Fruit fly (Drosophila melanogaster) S2 (cell line): Measurements from ENCODE around the gene mtSSB.

Source experiments
- CG8478 ChIP-seq: fragments of >200 bp; optimal IDR thresholded peaks from 2 replicates; lab custom pipeline; 2018
- CTCF ChIP-seq, 2 experiments: fragments of >200 bp; optimal IDR thresholded peaks; 2 replicates each; lab custom pipeline; 2018

DNA sequence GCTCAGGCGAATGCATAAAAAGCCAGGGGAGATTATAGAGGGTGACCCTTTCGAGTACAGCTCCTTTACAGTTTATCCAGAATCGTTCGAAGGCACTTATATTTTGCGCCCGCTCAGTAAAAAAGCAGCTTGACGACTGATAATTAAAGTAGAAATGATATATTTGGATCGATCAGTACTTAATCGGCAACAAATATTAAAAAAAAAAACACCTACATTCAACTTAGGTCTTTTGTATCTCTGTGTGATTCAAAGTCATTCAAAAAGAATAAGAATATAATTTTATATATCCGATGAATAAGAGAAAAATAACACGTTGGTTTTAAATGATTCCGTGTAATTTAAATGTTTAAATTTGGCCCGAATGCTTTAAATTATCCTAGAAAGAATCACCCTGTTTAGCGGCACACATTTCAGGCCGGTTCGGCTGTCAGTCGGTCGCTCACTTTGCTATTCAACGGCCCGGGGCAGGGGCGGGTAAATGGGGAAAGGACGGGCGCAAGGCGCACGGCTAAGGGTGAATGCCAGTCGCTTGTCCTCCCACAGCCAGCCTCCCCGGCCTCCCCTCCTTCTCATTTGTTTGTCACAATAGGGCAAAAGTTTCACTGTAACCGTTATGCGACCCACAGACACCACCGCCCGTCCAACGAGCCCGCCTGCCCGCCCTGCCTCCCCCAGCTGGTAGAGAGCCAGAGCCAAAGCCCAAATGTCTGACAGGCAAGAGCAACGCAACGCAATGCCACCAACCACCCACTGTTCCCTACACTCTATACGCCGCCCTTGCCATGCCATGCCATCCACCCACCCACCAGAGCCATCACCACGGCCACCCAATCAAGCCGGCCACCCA lies 8.0 kb upstream of the mtSSB start:
- no peak for TF ChIP-seq CG8478
- no peak for TF ChIP-seq CTCF (optimal IDR thresholded peaks at IDR 0.05; lab: Kevin White, UChicago)
